Fruit fly (Drosophila melanogaster): Measurements from ENCODE around the gene rst.

- no peak for TF ChIP-seq Jra (GFP tag; optimal IDR thresholded peaks at IDR 0.05)
- TF ChIP-seq jim (GFP tag; optimal IDR thresholded peaks at IDR 0.05) = no peak
Measured at dm6 chrX:3021542-3021941, 47.9 kb upstream of the rst start.

Data from whole organism, wandering third instar larva.